Worm (Caenorhabditis elegans) whole organism, early embryonic: ENCODE results near the gene srh-184.

Experiments used
- B0310.2 ChIP-seq: sonication (generic microtip); optimal IDR thresholded peaks from 2 replicates; lab custom pipeline; 2016; ENCODE audit warnings: mild to moderate bottlenecking, missing genetic modification characterization, missing compliant biosample characterization
- F13C5.2 ChIP-seq: sonication (generic microtip); optimal IDR thresholded peaks from 2 replicates; lab custom pipeline; 2017; ENCODE audit warnings: mild to moderate bottlenecking, missing genetic modification characterization, inconsistent platforms, missing compliant biosample characterization
- aly-1 ChIP-seq: sonication (generic microtip); optimal IDR thresholded peaks from 2 replicates; lab custom pipeline; 2016; ENCODE audit warnings: missing genetic modification characterization, missing compliant biosample characterization
- ama-1 ChIP-seq: fragments of 150-350 bp; optimal IDR thresholded peaks from 2 replicates; lab custom pipeline; 2014
- ceh-13 ChIP-seq: fragments of 200-800 bp; sonication (Bioruptor generic); optimal IDR thresholded peaks from 2 replicates; lab custom pipeline; 2018; ENCODE audit warnings: mild to moderate bottlenecking, missing genetic modification characterization, missing compliant biosample characterization
- ceh-36 ChIP-seq: sonication (generic microtip); optimal IDR thresholded peaks from 2 replicates; lab custom pipeline; 2016; ENCODE audit warnings: missing genetic modification characterization, inconsistent platforms, missing compliant biosample characterization
- ets-7 ChIP-seq: sonication (generic microtip); optimal IDR thresholded peaks from 2 replicates; lab custom pipeline; 2016; ENCODE audit warnings: missing genotype, missing genetic modification characterization, missing compliant biosample characterization
- flt-1 ChIP-seq: fragments of 200-800 bp; sonication (Bioruptor generic); IDR thresholded peaks from 2 replicates; pipeline ENCODE4 v1.3.6; 2022; ENCODE audit warnings: missing genetic modification characterization, missing compliant biosample characterization
- hmbx-1 ChIP-seq: sonication (generic microtip); optimal IDR thresholded peaks from 2 replicates; lab custom pipeline; 2016; ENCODE audit warnings: mild to moderate bottlenecking, missing genetic modification characterization, missing compliant biosample characterization
- hmg-4 ChIP-seq: fragments of 200-800 bp; sonication (Bioruptor generic); optimal IDR thresholded peaks from 2 replicates; lab custom pipeline; 2018; ENCODE audit warnings: mild to moderate bottlenecking, missing genetic modification characterization, missing compliant biosample characterization
- hnd-1 ChIP-seq: sonication (generic microtip); optimal IDR thresholded peaks from 2 replicates; lab custom pipeline; 2016; ENCODE audit warnings: missing genetic modification characterization, missing compliant biosample characterization
- pes-1 ChIP-seq: fragments of 200-800 bp; sonication (Bioruptor generic); IDR thresholded peaks from 2 replicates; pipeline ENCODE4 v1.3.6; 2022; ENCODE audit warnings: missing genetic modification reagents, missing genetic modification characterization, missing compliant biosample characterization
- scrt-1 ChIP-seq: fragments of 200-800 bp; sonication (Bioruptor generic); IDR thresholded peaks from 2 replicates; pipeline ENCODE4 v1.3.6; 2022; ENCODE audit warnings: missing genetic modification characterization, missing compliant biosample characterization
- sea-1 ChIP-seq: fragments of 200-800 bp; sonication (Bioruptor generic); conservative IDR thresholded peaks from 2 replicates; pipeline ENCODE4 v1.3.6; 2022; ENCODE audit warnings: missing genetic modification characterization, missing compliant biosample characterization
- tbx-11 ChIP-seq: fragments of 200-800 bp; sonication (Bioruptor generic); IDR thresholded peaks from 2 replicates; pipeline ENCODE4 v1.3.6; 2022; ENCODE audit warnings: missing genetic modification characterization, missing compliant biosample characterization
- tbx-37 ChIP-seq: fragments of 200-800 bp; sonication (Bioruptor generic); conservative IDR thresholded peaks from 2 replicates; pipeline ENCODE4 v1.3.6; 2022; ENCODE audit warnings: missing genetic modification reagents, missing genetic modification characterization, missing compliant biosample characterization
- tra-4 ChIP-seq: sonication (generic microtip); optimal IDR thresholded peaks from 2 replicates; lab custom pipeline; 2017; ENCODE audit warnings: missing genetic modification characterization, missing compliant biosample characterization

The srh-184 gene

ce11 chrV:10805934-10806333 is 7.9 kb upstream of the srh-184 start, which contains the start of gene prp-38:
Gene prp-38, minus strand, starts transcription at chrV:10806034.
- TF ChIP-seq flt-1 (GFP tag; lab: Robert Waterston, UW) (no peak), pes-1 (GFP tag; lab: Robert Waterston, UW) (no peak), ets-7 (tag; lab: Kevin White, UChicago) (no peak), B0310.2 (no peak), tbx-11 (GFP tag; lab: Robert Waterston, UW) (no peak)

ce11 chrV:10804374-10804773 is 6.4 kb upstream of the srh-184 start, which contains the start of gene secs-1:
Gene secs-1, minus strand, starts transcription at chrV:10804474.
- TF ChIP-seq tbx-37 (GFP tag; lab: Robert Waterston, UW), result no peak

ce11 chrV:10802060-10802459 is 4.1 kb upstream of the srh-184 start:
- TF ChIP-seq aly-1 (tag; lab: Kevin White, UChicago) (no peak), pes-1 (GFP tag; lab: Robert Waterston, UW) (no peak), F13C5.2 (tag; lab: Kevin White, UChicago) (no peak), ama-1 (lab: Kevin White, UChicago) (no peak), ceh-13 (no peak), hmbx-1 (tag; lab: Kevin White, UChicago) (no peak), hnd-1 (tag; lab: Kevin White, UChicago) (no peak), flt-1 (GFP tag; lab: Robert Waterston, UW) (no peak), ceh-36 (tag; lab: Kevin White, UChicago) (no peak), sea-1 (GFP tag; lab: Robert Waterston, UW) (no peak), B0310.2 (no peak), scrt-1 (GFP tag; lab: Robert Waterston, UW) (no peak), hmg-4 (GFP tag; lab: Kevin White, UChicago) (no peak), tbx-11 (GFP tag; lab: Robert Waterston, UW) (no peak), tra-4 (tag; lab: Kevin White, UChicago) (no peak), ets-7 (tag; lab: Kevin White, UChicago) (no peak), tbx-37 (GFP tag; lab: Robert Waterston, UW) (no peak)

ce11 chrV:10801154-10801553 is 3.2 kb upstream of the srh-184 start, which contains the start of gene D1054.18:
Gene D1054.18, minus strand, starts transcription at chrV:10801198.
- no peak for TF ChIP-seq tbx-37 (GFP tag; lab: Robert Waterston, UW)
- TF ChIP-seq F13C5.2 (tag; lab: Kevin White, UChicago), result no peak
- TF ChIP-seq sea-1 (GFP tag; lab: Robert Waterston, UW), result no peak
- TF ChIP-seq ceh-36 (tag; lab: Kevin White, UChicago), result no peak
- TF ChIP-seq flt-1 (GFP tag; lab: Robert Waterston, UW), result no peak
- TF ChIP-seq ets-7 (tag; lab: Kevin White, UChicago), result no peak
- TF ChIP-seq hnd-1 (tag; lab: Kevin White, UChicago), result no peak
- TF ChIP-seq pes-1 (GFP tag; lab: Robert Waterston, UW), result no peak
- no peak for TF ChIP-seq ceh-13
- no peak for TF ChIP-seq B0310.2
- TF ChIP-seq tbx-11 (GFP tag; lab: Robert Waterston, UW), result no peak
- TF ChIP-seq tra-4 (tag; lab: Kevin White, UChicago), result no peak
- no peak for TF ChIP-seq aly-1 (tag; lab: Kevin White, UChicago)

- TF ChIP-seq tbx-11 (GFP tag; lab: Robert Waterston, UW), result no peak
- no peak for TF ChIP-seq ceh-36 (tag; lab: Kevin White, UChicago)
- TF ChIP-seq ceh-13, result no peak
- TF ChIP-seq B0310.2, result no peak
- no peak for TF ChIP-seq scrt-1 (GFP tag; lab: Robert Waterston, UW)
- no peak for TF ChIP-seq ets-7 (tag; lab: Kevin White, UChicago)
- no peak for TF ChIP-seq F13C5.2 (tag; lab: Kevin White, UChicago)
Observed at ce11 chrV:10795494-10795893, 2.5 kb downstream of the srh-184 start, which contains the start of gene D1054.19. Gene D1054.19, plus strand, starts transcription at chrV:10795794.

- TF ChIP-seq tbx-11 (GFP tag; lab: Robert Waterston, UW), result no peak
- no peak for TF ChIP-seq ceh-13
Observed at ce11 chrV:10794463-10794862, 3.5 kb downstream of the srh-184 start.

ce11 chrV:10793498-10793897 is 4.5 kb downstream of the srh-184 start, which contains the start of gene ule-3:
Gene ule-3, plus strand, starts transcription at chrV:10793798.
- TF ChIP-seq tbx-37 (GFP tag; lab: Robert Waterston, UW), result no peak
- TF ChIP-seq B0310.2, result no peak
- no peak for TF ChIP-seq hmbx-1 (tag; lab: Kevin White, UChicago)
- no peak for TF ChIP-seq flt-1 (GFP tag; lab: Robert Waterston, UW)
- no peak for TF ChIP-seq ceh-36 (tag; lab: Kevin White, UChicago)
- TF ChIP-seq F13C5.2 (tag; lab: Kevin White, UChicago), result no peak
- no peak for TF ChIP-seq hmg-4 (GFP tag; lab: Kevin White, UChicago)
- TF ChIP-seq pes-1 (GFP tag; lab: Robert Waterston, UW), result no peak
- TF ChIP-seq scrt-1 (GFP tag; lab: Robert Waterston, UW), result no peak
- no peak for TF ChIP-seq tra-4 (tag; lab: Kevin White, UChicago)

- TF ChIP-seq pes-1 (GFP tag; lab: Robert Waterston, UW) (no peak), B0310.2 (no peak), hmg-4 (GFP tag; lab: Kevin White, UChicago) (no peak), tbx-37 (GFP tag; lab: Robert Waterston, UW) (no peak), hmbx-1 (tag; lab: Kevin White, UChicago) (no peak), ceh-13 (no peak), ama-1 (lab: Kevin White, UChicago) (no peak), aly-1 (tag; lab: Kevin White, UChicago) (no peak), scrt-1 (GFP tag; lab: Robert Waterston, UW) (no peak)
Observed at ce11 chrV:10792775-10793174, 5.2 kb downstream of the srh-184 start, which contains the start of gene D1054.10. Gene D1054.10, minus strand, starts transcription at chrV:10792875.
